Worm (Caenorhabditis elegans): ENCODE results near the gene ZC239.5.

ce11 chrII:3244070-3244469, 33.6 kb downstream of the ZC239.5 start, which contains the start of gene C17F4.12:
- TF ChIP-seq him-1 (tag; optimal IDR thresholded peaks at IDR 0.05) (no peak), W03F9.2 (tag; optimal IDR thresholded peaks at IDR 0.05) (no peak), dao-5 (tag; optimal IDR thresholded peaks at IDR 0.05) (no peak)
